Fruit fly (Drosophila melanogaster): ENCODE data around the gene CG2975.

Gene CG2975

DNA sequence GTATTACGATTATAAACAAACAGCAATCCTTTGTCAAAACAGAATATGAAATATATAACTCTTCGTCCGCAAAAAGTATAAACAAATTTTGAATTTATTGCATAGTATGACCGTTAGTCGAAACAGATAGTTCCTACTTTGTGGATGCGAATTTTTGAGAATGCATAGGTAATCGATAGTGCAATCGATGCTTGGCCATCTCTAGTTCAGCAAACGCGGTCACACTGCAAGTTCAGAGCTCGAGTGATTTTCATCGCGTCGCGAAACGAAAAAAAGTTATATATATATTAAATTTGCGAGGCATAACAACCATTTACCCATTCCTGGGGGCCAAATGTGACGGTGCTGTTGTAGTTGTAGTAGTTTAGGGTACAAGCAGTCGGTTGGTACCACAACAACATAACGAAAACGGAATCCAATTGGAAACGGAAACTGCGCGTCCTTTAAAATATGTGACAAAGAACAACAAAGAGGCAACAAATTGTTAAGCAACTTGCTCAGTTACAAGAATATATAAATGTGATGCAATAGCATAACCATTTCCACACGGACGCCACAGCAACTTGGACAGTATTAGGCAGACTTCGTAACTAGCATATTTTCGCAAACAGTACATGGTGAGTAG, 17.1 kb downstream of the CG2975 start, which contains the start of gene CG2991:
Gene CG2991 (plus strand): TSS at position 205 of the 625 bp plus-strand sequence.
- no peak for TF ChIP-seq fu2 (GFP tag; optimal IDR thresholded peaks at IDR 0.05)
- TF ChIP-seq CG15696 (tag; optimal IDR thresholded peaks at IDR 0.05) = peak; percentile 9
- no peak for TF ChIP-seq CG32772 (GFP tag; IDR thresholded peaks at IDR 0.05)
- TF ChIP-seq MESR4 (GFP tag; optimal IDR thresholded peaks at IDR 0.05) = peak; percentile 82
- TF ChIP-seq Scr (GFP tag; IDR thresholded peaks at IDR 0.05; ENCODE audit: partially characterized antibody) = peak; percentile 82
- peak; percentile 65 for TF ChIP-seq ssp (GFP tag; IDR thresholded peaks at IDR 0.05)
- TF ChIP-seq CG1602 (GFP tag; optimal IDR thresholded peaks at IDR 0.05) = no peak
- TF ChIP-seq CG4404 (GFP tag; IDR thresholded peaks at IDR 0.05) = no peak
- TF ChIP-seq CG18262 (tag; optimal IDR thresholded peaks at IDR 0.05) = peak; percentile 24
- 0 out of 2 replicates have a peak, but pooled peaks have one; percentile 33 for TF ChIP-seq nerfin-2 (GFP tag; IDR thresholded peaks at IDR 0.05; ENCODE audit: partially characterized antibody)
- TF ChIP-seq Spps (tag; optimal IDR thresholded peaks at IDR 0.05) = no peak
- no peak for TF ChIP-seq gt (GFP tag; IDR thresholded peaks at IDR 0.05)
- peak; percentile 70; the same call in 1 of the 3 replicates for TF ChIP-seq zen2 (GFP tag; IDR thresholded peaks at IDR 0.05; ENCODE audit: partially characterized antibody)
- TF ChIP-seq CG12659 (GFP tag; optimal IDR thresholded peaks at IDR 0.05) = peak; percentile 75
- no peak for TF ChIP-seq CG6689 (GFP tag; IDR thresholded peaks at IDR 0.05)
- TF ChIP-seq CG10565 (GFP tag; optimal IDR thresholded peaks at IDR 0.05) = no peak
- peak; percentile 89 for TF ChIP-seq E2f2 (GFP tag; IDR thresholded peaks at IDR 0.05)
- TF ChIP-seq Vsx1 (GFP tag; optimal IDR thresholded peaks at IDR 0.05) = peak; percentile 34
- TF ChIP-seq chinmo (GFP tag; IDR thresholded peaks at IDR 0.05; ENCODE audit: partially characterized antibody) = peak; percentile 90; the same call in 3 of the 4 replicates
- TF ChIP-seq NK7.1 (GFP tag; optimal IDR thresholded peaks at IDR 0.05) = no peak
- TF ChIP-seq CG2678 (tag; optimal IDR thresholded peaks at IDR 0.05) = peak; percentile 12
- no peak for TF ChIP-seq Dip2 (GFP tag; IDR thresholded peaks at IDR 0.05)
- TF ChIP-seq CG3407 (GFP tag; optimal IDR thresholded peaks at IDR 0.05) = peak; percentile 12
- no peak for TF ChIP-seq otp (GFP tag; IDR thresholded peaks at IDR 0.05)
- no peak for TF ChIP-seq CG12219 (GFP tag; optimal IDR thresholded peaks at IDR 0.05)
- TF ChIP-seq CG8290 (GFP tag; optimal IDR thresholded peaks at IDR 0.05) = no peak
- TF ChIP-seq CG8290 (tag; optimal IDR thresholded peaks at IDR 0.05) = peak in 1 of 2 experiments; percentile 75
- no peak for TF ChIP-seq fd96Cb (tag; optimal IDR thresholded peaks at IDR 0.05)
- TF ChIP-seq Poxn (GFP tag; IDR thresholded peaks at IDR 0.05) = no peak
- no peak for TF ChIP-seq lmd (GFP tag; IDR thresholded peaks at IDR 0.05)
- TF ChIP-seq CG4424 (GFP tag; optimal IDR thresholded peaks at IDR 0.05) = no peak
- TF ChIP-seq hbn (GFP tag; IDR thresholded peaks at IDR 0.05; ENCODE audit: partially characterized antibody) = peak; percentile 81
- no peak for TF ChIP-seq sqz (GFP tag; optimal IDR thresholded peaks at IDR 0.05)
- peak; percentile 4 for TF ChIP-seq PHDP (tag; optimal IDR thresholded peaks at IDR 0.05)
- peak; percentile 73 for TF ChIP-seq CG13894 (tag; optimal IDR thresholded peaks at IDR 0.05)
- TF ChIP-seq ci (GFP tag; IDR thresholded peaks at IDR 0.05) = peak; percentile 14; the same call in 2 of the 3 replicates
- TF ChIP-seq sens (GFP tag) = peak; percentile 82
- TF ChIP-seq CG9609 (GFP tag; optimal IDR thresholded peaks at IDR 0.05) = no peak
- peak; percentile 99 for TF ChIP-seq her (GFP tag; optimal IDR thresholded peaks at IDR 0.05)
- TF ChIP-seq CG9932 (GFP tag; IDR thresholded peaks at IDR 0.05) = peak; percentile 48
- TF ChIP-seq CG3281 (GFP tag; optimal IDR thresholded peaks at IDR 0.05) = peak; percentile 6
- TF ChIP-seq vvl (GFP tag; IDR thresholded peaks at IDR 0.05) = peak; percentile 55
- no peak for TF ChIP-seq ap (GFP tag; IDR thresholded peaks at IDR 0.05)
- TF ChIP-seq CG3995 (GFP tag; optimal IDR thresholded peaks at IDR 0.05) = peak; percentile 58
- no peak for TF ChIP-seq Dip3 (GFP tag; optimal IDR thresholded peaks at IDR 0.05)
- no peak for TF ChIP-seq CG8281 (tag; optimal IDR thresholded peaks at IDR 0.05)
- TF ChIP-seq pnt (GFP tag; optimal IDR thresholded peaks at IDR 0.05) = no peak
- TF ChIP-seq Dref (GFP tag; IDR thresholded peaks at IDR 0.05) = peak; percentile 94
- peak; percentile 54 for TF ChIP-seq mam (GFP tag; optimal IDR thresholded peaks at IDR 0.05)
- peak; percentile 55 for TF ChIP-seq Fer1 (GFP tag; optimal IDR thresholded peaks at IDR 0.05)
- TF ChIP-seq CG12236 (GFP tag; optimal IDR thresholded peaks at IDR 0.05) = no peak

All from whole organism, embryonic.